Fruit fly (Drosophila melanogaster): ENCODE measurements around the gene CG46304.
A peak's percentile ranks its signal among the peaks of the same experiment; 100 is the strongest.

DNA sequence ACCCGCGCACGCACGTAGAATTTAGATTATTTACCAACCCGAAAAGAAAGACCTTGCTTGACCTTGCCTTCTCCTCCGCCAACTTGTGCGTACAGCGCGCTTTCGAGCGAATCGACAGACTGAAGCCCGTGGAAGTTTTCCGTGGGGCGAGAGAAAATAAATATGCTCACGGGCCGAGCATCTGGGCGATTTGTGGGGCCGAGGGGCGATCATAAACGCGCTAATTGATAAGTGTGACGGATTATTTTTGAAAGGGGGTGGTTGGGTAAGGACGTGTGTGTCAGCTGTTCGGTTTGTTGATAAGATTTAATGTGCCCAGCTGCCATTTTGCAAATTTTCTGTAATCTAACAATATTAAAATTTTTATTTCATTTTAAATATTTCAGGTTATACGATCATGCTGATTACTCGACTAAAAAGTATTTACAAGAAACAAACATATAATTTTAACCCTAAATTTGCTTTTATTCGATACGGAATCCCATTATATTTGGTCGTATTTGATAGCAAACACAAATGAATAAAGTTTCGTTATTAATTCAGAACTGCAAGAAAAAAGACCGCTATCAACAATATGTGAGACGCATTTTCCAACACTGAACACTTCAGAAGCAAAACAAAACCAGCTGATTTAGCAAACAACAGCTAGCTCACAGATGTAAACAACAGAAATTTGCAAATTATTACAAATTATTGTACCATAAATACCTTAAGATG is 28.1 kb downstream of the CG46304 start, which contains the start of the genes L2HGDH and CG10431:
- TF ChIP-seq CG11902 (GFP tag; optimal IDR thresholded peaks at IDR 0.05) = no peak
- TF ChIP-seq CG4318 (GFP tag; optimal IDR thresholded peaks at IDR 0.05) = no peak
- peak; percentile 69 for TF ChIP-seq CG3032 (tag; optimal IDR thresholded peaks at IDR 0.05)
- TF ChIP-seq CG6276 (GFP tag; optimal IDR thresholded peaks at IDR 0.05) = no peak
- peak; percentile 29 for TF ChIP-seq Sox15 (GFP tag; optimal IDR thresholded peaks at IDR 0.05)
- TF ChIP-seq Hr39 (GFP tag; optimal IDR thresholded peaks at IDR 0.05) = peak; percentile 34
- no peak for TF ChIP-seq CG9139 (GFP tag; optimal IDR thresholded peaks at IDR 0.05)
- TF ChIP-seq fd59A (GFP tag; optimal IDR thresholded peaks at IDR 0.05) = peak; percentile 43
- peak; percentile 97 for TF ChIP-seq svp (GFP tag)
